Fruit fly (Drosophila melanogaster) whole organism, pupa: ENCODE results near the gene CG11000.

ENCODE experiments used
- CG10348 ChIP-seq: fragments of 200-800 bp; sonication (Bioruptor generic); IDR thresholded peaks from 2 replicates; pipeline ENCODE4 v1.3.6; 2022; ENCODE audit warnings: missing biosample characterization, missing genetic modification characterization
- CG12605 ChIP-seq: fragments of 200-800 bp; sonication (Bioruptor generic); IDR thresholded peaks from 2 replicates; pipeline ENCODE4 v1.3.6; 2022; ENCODE audit warnings: missing biosample characterization, missing genetic modification characterization
- CG13204 ChIP-seq: fragments of 200-800 bp; sonication (Bioruptor generic); optimal IDR thresholded peaks from 2 replicates; lab custom pipeline; 2018; ENCODE audit warnings: missing biosample characterization, mild to moderate bottlenecking, missing genetic modification characterization, moderate library complexity
- CG14655 ChIP-seq: fragments of 200-800 bp; sonication (Bioruptor generic); optimal IDR thresholded peaks from 3 replicates; lab custom pipeline; 2017; ENCODE audit warnings: mild to moderate bottlenecking, missing biosample characterization, missing genetic modification reagents, missing genetic modification characterization
- CG15710 ChIP-seq: fragments of 200-800 bp; sonication (Bioruptor generic); optimal IDR thresholded peaks from 2 replicates; lab custom pipeline; 2018; ENCODE audit warnings: missing biosample characterization, mild to moderate bottlenecking, missing genetic modification characterization, moderate library complexity
- CG17806 ChIP-seq: fragments of 200-800 bp; sonication (Bioruptor generic); optimal IDR thresholded peaks from 2 replicates; lab custom pipeline; 2018; ENCODE audit warnings: missing biosample characterization, mild to moderate bottlenecking, missing genetic modification characterization, moderate library complexity
- CG32121 ChIP-seq: fragments of 200-800 bp; sonication (Bioruptor generic); IDR thresholded peaks from 2 replicates; pipeline ENCODE4 v1.3.6; 2022; ENCODE audit warnings: missing biosample characterization, missing genetic modification characterization
- CG34367 ChIP-seq: fragments of 200-800 bp; sonication (Bioruptor generic); optimal IDR thresholded peaks from 2 replicates; lab custom pipeline; 2018; ENCODE audit warnings: missing biosample characterization, mild to moderate bottlenecking, missing genetic modification characterization
- CG4496 ChIP-seq: fragments of 200-800 bp; sonication (Bioruptor generic); IDR thresholded peaks from 3 replicates; pipeline ENCODE4 v1.3.6; 2022; ENCODE audit warnings: missing biosample characterization, missing genetic modification characterization
- CG8159 ChIP-seq: fragments of 200-800 bp; sonication (Bioruptor generic); optimal IDR thresholded peaks from 3 replicates; lab custom pipeline; 2018; ENCODE audit warnings: missing biosample characterization, mild to moderate bottlenecking, missing genetic modification characterization, moderate library complexity
- CG8301 ChIP-seq: fragments of 200-800 bp; sonication (Bioruptor generic); optimal IDR thresholded peaks from 2 replicates; lab custom pipeline; 2018; ENCODE audit warnings: missing biosample characterization, mild to moderate bottlenecking, missing genetic modification characterization
- CG9948 ChIP-seq: fragments of 200-800 bp; sonication (Bioruptor generic); optimal IDR thresholded peaks from 2 replicates; lab custom pipeline; 2018; ENCODE audit warnings: missing biosample characterization, mild to moderate bottlenecking, missing genetic modification characterization, moderate library complexity
- D1 ChIP-seq: fragments of 200-800 bp; sonication (Bioruptor generic); optimal IDR thresholded peaks from 2 replicates; lab custom pipeline; 2018; ENCODE audit warnings: missing biosample characterization, mild to moderate bottlenecking, missing genetic modification characterization, moderate library complexity
- EcR ChIP-seq: fragments of 200-800 bp; sonication (Bioruptor generic); optimal IDR thresholded peaks from 3 replicates; lab custom pipeline; 2019; ENCODE audit warnings: missing biosample characterization, missing genetic modification characterization, mild to moderate bottlenecking, moderate library complexity, missing genetic modification reagents
- Ets98B ChIP-seq: fragments of 200-800 bp; sonication (Bioruptor generic); IDR thresholded peaks from 2 replicates; pipeline ENCODE4 v1.3.6; 2022; ENCODE audit warnings: missing biosample characterization, missing genetic modification characterization
- Pif1A ChIP-seq: fragments of 200-800 bp; sonication (Bioruptor generic); optimal IDR thresholded peaks from 3 replicates; lab custom pipeline; 2016; ENCODE audit warnings: missing biosample characterization, missing genetic modification characterization
- Pif1B ChIP-seq: fragments of 200-800 bp; sonication (Bioruptor generic); optimal IDR thresholded peaks from 3 replicates; lab custom pipeline; 2016; ENCODE audit warnings: missing biosample characterization, missing genetic modification characterization
- Snoo ChIP-seq: fragments of 200-800 bp; sonication (Bioruptor generic); optimal IDR thresholded peaks from 3 replicates; lab custom pipeline; 2017; ENCODE audit warnings: missing biosample characterization, mild to moderate bottlenecking, missing genetic modification characterization, inconsistent platforms
- fd96Ca ChIP-seq: fragments of 200-800 bp; sonication (Bioruptor generic); IDR thresholded peaks from 3 replicates; pipeline ENCODE4 v1.3.6; 2022; ENCODE audit warnings: missing biosample characterization, missing genetic modification characterization
- gl ChIP-seq: fragments of 200-800 bp; sonication (Bioruptor generic); optimal IDR thresholded peaks from 2 replicates; lab custom pipeline; 2018; ENCODE audit warnings: missing biosample characterization, mild to moderate bottlenecking, missing genetic modification characterization
- rn ChIP-seq: fragments of 200-800 bp; sonication (Bioruptor generic); IDR thresholded peaks from 2 replicates; pipeline ENCODE4 v1.3.6; 2022; ENCODE audit warnings: missing biosample characterization, missing genetic modification characterization

Gene CG11000

DNA sequence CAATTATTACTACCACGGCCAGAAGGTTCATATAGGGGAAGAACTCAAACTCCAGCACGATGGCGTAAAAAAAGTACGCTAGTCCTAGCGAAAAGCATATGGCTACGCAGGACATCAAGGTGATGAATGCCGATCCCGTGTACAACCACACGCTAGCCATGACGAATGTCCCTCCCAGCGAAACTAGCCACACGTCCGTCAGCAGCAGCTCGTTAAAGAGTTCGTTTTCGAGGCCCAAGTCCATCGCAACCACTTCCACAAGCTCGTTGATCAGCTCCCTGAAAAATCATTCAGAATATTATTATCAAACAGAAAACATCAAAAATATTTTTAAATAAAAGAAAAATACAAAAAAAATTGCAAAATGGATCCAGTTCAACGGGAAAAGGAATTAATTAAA, 50.9 kb downstream of the CG11000 start, which contains the start of gene CG34287:
TSS of gene CG34287 (plus strand) at position 301 of the 400 bp plus-strand sequence.
- TF ChIP-seq Ets98B (GFP tag; lab: Robert Waterston, UW) (no peak), CG15710 (tag; lab: Kevin White, UChicago) (no peak), gl (tag; lab: Kevin White, UChicago) (no peak), D1 (tag; lab: Kevin White, UChicago) (no peak), EcR (GFP tag; lab: Kevin White, UChicago) (no peak), CG8301 (tag; lab: Kevin White, UChicago) (no peak), Snoo (no peak)

DNA sequence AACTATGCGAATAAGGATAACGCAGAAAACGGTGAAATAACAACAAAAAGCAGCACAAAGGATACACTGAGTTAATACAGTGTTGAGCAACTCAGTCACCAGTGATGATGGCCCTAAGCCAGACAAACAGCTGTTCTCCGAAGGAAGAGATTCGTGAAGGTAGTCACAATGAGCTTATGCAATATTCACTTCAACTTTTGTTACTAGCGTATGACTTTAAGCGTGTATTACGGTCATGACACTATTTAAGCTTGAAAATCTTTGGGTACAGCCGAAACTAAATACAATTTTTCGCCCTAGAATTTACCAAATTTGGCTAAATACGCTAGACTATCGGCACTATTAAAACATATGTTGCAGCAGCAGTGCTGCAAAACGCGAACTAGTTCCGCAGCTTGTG, 54.1 kb downstream of the CG11000 start, which contains the start of the genes disp and ECSIT:
TSS of gene disp (minus strand) at position 97 of the 400 bp plus-strand sequence.
TSS of gene ECSIT (plus strand) at position 371 of the 400 bp plus-strand sequence.
- no peak for TF ChIP-seq CG32121
- no peak for TF ChIP-seq D1 (tag; lab: Kevin White, UChicago)
- no peak for TF ChIP-seq CG8159 (tag; lab: Kevin White, UChicago)
- peak; percentile 31 for TF ChIP-seq CG34367 (tag; lab: Kevin White, UChicago)
- no peak for TF ChIP-seq CG4496 (GFP tag; lab: Robert Waterston, UW)
- no peak for TF ChIP-seq CG12605 (GFP tag; lab: Robert Waterston, UW)
- TF ChIP-seq Ets98B (GFP tag; lab: Robert Waterston, UW) = no peak
- no peak for TF ChIP-seq rn (GFP tag; lab: Robert Waterston, UW)
- TF ChIP-seq CG13204 (GFP tag; lab: Kevin White, UChicago) = no peak
- no peak for TF ChIP-seq CG14655
- 0 out of 3 replicates have a peak, but pooled peaks have one; percentile 26 for TF ChIP-seq fd96Ca
- TF ChIP-seq CG9948 (tag; lab: Kevin White, UChicago) = no peak
- no peak for TF ChIP-seq Pif1B (GFP tag; lab: Kevin White, UChicago)
- TF ChIP-seq EcR (GFP tag; lab: Kevin White, UChicago) = no peak
- no peak for TF ChIP-seq Pif1A

- TF ChIP-seq D1 (tag; lab: Kevin White, UChicago) (no peak), Pif1B (GFP tag; lab: Kevin White, UChicago) (no peak), CG34367 (tag; lab: Kevin White, UChicago) (no peak), CG8159 (tag; lab: Kevin White, UChicago) (no peak), CG9948 (tag; lab: Kevin White, UChicago) (no peak), Snoo (no peak), gl (tag; lab: Kevin White, UChicago) (no peak), CG8301 (tag; lab: Kevin White, UChicago) (no peak), CG32121 (no peak), CG4496 (GFP tag; lab: Robert Waterston, UW) (no peak), Pif1A (no peak), CG13204 (GFP tag; lab: Kevin White, UChicago) (no peak), EcR (GFP tag; lab: Kevin White, UChicago) (no peak), fd96Ca (no peak), CG14655 (no peak), rn (GFP tag; lab: Robert Waterston, UW) (no peak)
Measured at dm6 chr3R:5860736-5861217, 58.6 kb downstream of the CG11000 start.

DNA sequence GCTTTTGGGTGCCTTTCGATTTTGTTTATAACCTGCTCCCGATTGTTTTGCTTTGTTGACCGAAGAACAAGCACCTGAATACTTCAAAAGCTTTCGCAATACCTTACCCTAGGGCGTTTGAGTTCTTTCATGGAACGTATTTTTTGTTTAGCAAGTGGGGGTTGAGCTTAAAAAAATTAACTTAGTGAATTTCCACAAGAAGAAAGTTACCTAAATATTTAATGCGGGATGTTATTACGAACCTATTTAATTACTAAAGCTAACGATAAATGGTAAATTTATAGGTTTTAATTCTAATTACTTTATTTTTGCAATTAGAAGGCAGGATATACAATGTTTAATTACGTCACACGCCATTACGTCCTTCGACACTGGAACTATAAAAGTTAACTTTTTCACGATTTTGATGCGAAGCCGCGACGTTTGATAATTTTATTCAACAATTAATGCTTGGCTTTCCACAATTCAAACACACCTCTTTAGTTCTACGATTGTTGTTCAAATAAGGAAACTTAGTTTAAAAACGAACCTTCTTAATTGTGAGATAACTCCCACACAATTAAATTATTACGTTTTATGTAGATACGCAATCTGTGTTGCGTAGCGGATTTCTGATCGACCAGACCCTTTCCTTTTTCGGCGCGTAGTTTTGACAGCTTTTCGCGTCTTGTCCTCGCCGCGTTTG, 59.2 kb downstream of the CG11000 start:
- TF ChIP-seq fd96Ca = peak; percentile 59; the same call in 1 of the 3 replicates
- TF ChIP-seq CG8301 (tag; lab: Kevin White, UChicago) = peak; percentile 43
- TF ChIP-seq CG8159 (tag; lab: Kevin White, UChicago) = peak; percentile 35
- no peak for TF ChIP-seq Snoo
- no peak for TF ChIP-seq rn (GFP tag; lab: Robert Waterston, UW)
- peak; percentile 33 for TF ChIP-seq Ets98B (GFP tag; lab: Robert Waterston, UW)
- TF ChIP-seq D1 (tag; lab: Kevin White, UChicago) = no peak
- TF ChIP-seq CG15710 (tag; lab: Kevin White, UChicago) = no peak
- peak; percentile 24 for TF ChIP-seq Pif1A
- no peak for TF ChIP-seq CG34367 (tag; lab: Kevin White, UChicago)
- peak; percentile 12 for TF ChIP-seq CG17806 (tag; lab: Kevin White, UChicago)
- TF ChIP-seq EcR (GFP tag; lab: Kevin White, UChicago) = no peak
- peak; percentile 26 for TF ChIP-seq Pif1B (GFP tag; lab: Kevin White, UChicago)
- TF ChIP-seq CG10348 (GFP tag; lab: Robert Waterston, UW) = no peak
- peak; percentile 14 for TF ChIP-seq CG9948 (tag; lab: Kevin White, UChicago)
- TF ChIP-seq CG4496 (GFP tag; lab: Robert Waterston, UW) = peak; percentile 21; the same call in 1 of the 3 replicates
- peak; percentile 43 for TF ChIP-seq CG32121
- TF ChIP-seq CG14655 = peak; percentile 67

- no peak for TF ChIP-seq CG34367 (tag; lab: Kevin White, UChicago)
- no peak for TF ChIP-seq CG8301 (tag; lab: Kevin White, UChicago)
- no peak for TF ChIP-seq CG14655
- no peak for TF ChIP-seq CG12605 (GFP tag; lab: Robert Waterston, UW)
- no peak for TF ChIP-seq CG13204 (GFP tag; lab: Kevin White, UChicago)
- TF ChIP-seq CG15710 (tag; lab: Kevin White, UChicago) = peak; percentile 10
- peak; percentile 60; the same call in 2 of the 3 replicates for TF ChIP-seq CG4496 (GFP tag; lab: Robert Waterston, UW)
- no peak for TF ChIP-seq CG17806 (tag; lab: Kevin White, UChicago)
- no peak for TF ChIP-seq Pif1B (GFP tag; lab: Kevin White, UChicago)
- peak; percentile 89 for TF ChIP-seq EcR (GFP tag; lab: Kevin White, UChicago)
- TF ChIP-seq CG10348 (GFP tag; lab: Robert Waterston, UW) = no peak
- TF ChIP-seq D1 (tag; lab: Kevin White, UChicago) = peak; percentile 31
- no peak for TF ChIP-seq Pif1A
- no peak for TF ChIP-seq gl (tag; lab: Kevin White, UChicago)
- no peak for TF ChIP-seq Ets98B (GFP tag; lab: Robert Waterston, UW)
- peak; percentile 10; the same call in 1 of the 2 replicates for TF ChIP-seq CG32121
Measured at dm6 chr3R:5862032-5862641, 60.0 kb downstream of the CG11000 start, which contains the start of gene CG2017. Gene CG2017, minus strand, starts transcription at chr3R:5862405.
